Worm (Caenorhabditis elegans) whole organism, early embryonic: Measurements from ENCODE around the gene Y59H11AM.1.

Experiments
- B0310.2 ChIP-seq: sonication (generic microtip); optimal IDR thresholded peaks from 2 replicates; lab custom pipeline; 2016; ENCODE audit warnings: mild to moderate bottlenecking, missing genetic modification characterization, missing compliant biosample characterization
- F13C5.2 ChIP-seq: sonication (generic microtip); optimal IDR thresholded peaks from 2 replicates; lab custom pipeline; 2017; ENCODE audit warnings: mild to moderate bottlenecking, missing genetic modification characterization, inconsistent platforms, missing compliant biosample characterization
- aly-1 ChIP-seq: sonication (generic microtip); optimal IDR thresholded peaks from 2 replicates; lab custom pipeline; 2016; ENCODE audit warnings: missing genetic modification characterization, missing compliant biosample characterization
- ama-1 ChIP-seq: fragments of 150-350 bp; optimal IDR thresholded peaks from 2 replicates; lab custom pipeline; 2014
- ceh-13 ChIP-seq: fragments of 200-800 bp; sonication (Bioruptor generic); optimal IDR thresholded peaks from 2 replicates; lab custom pipeline; 2018; ENCODE audit warnings: mild to moderate bottlenecking, missing genetic modification characterization, missing compliant biosample characterization
- ceh-36 ChIP-seq: sonication (generic microtip); optimal IDR thresholded peaks from 2 replicates; lab custom pipeline; 2016; ENCODE audit warnings: missing genetic modification characterization, inconsistent platforms, missing compliant biosample characterization
- ets-7 ChIP-seq: sonication (generic microtip); optimal IDR thresholded peaks from 2 replicates; lab custom pipeline; 2016; ENCODE audit warnings: missing genotype, missing genetic modification characterization, missing compliant biosample characterization
- flt-1 ChIP-seq: fragments of 200-800 bp; sonication (Bioruptor generic); IDR thresholded peaks from 2 replicates; pipeline ENCODE4 v1.3.6; 2022; ENCODE audit warnings: missing genetic modification characterization, missing compliant biosample characterization
- hmbx-1 ChIP-seq: sonication (generic microtip); optimal IDR thresholded peaks from 2 replicates; lab custom pipeline; 2016; ENCODE audit warnings: mild to moderate bottlenecking, missing genetic modification characterization, missing compliant biosample characterization
- hmg-4 ChIP-seq: fragments of 200-800 bp; sonication (Bioruptor generic); optimal IDR thresholded peaks from 2 replicates; lab custom pipeline; 2018; ENCODE audit warnings: mild to moderate bottlenecking, missing genetic modification characterization, missing compliant biosample characterization
- hnd-1 ChIP-seq: sonication (generic microtip); optimal IDR thresholded peaks from 2 replicates; lab custom pipeline; 2016; ENCODE audit warnings: missing genetic modification characterization, missing compliant biosample characterization
- pes-1 ChIP-seq: fragments of 200-800 bp; sonication (Bioruptor generic); IDR thresholded peaks from 2 replicates; pipeline ENCODE4 v1.3.6; 2022; ENCODE audit warnings: missing genetic modification reagents, missing genetic modification characterization, missing compliant biosample characterization
- scrt-1 ChIP-seq: fragments of 200-800 bp; sonication (Bioruptor generic); IDR thresholded peaks from 2 replicates; pipeline ENCODE4 v1.3.6; 2022; ENCODE audit warnings: missing genetic modification characterization, missing compliant biosample characterization
- sea-1 ChIP-seq: fragments of 200-800 bp; sonication (Bioruptor generic); conservative IDR thresholded peaks from 2 replicates; pipeline ENCODE4 v1.3.6; 2022; ENCODE audit warnings: missing genetic modification characterization, missing compliant biosample characterization
- tbx-11 ChIP-seq: fragments of 200-800 bp; sonication (Bioruptor generic); IDR thresholded peaks from 2 replicates; pipeline ENCODE4 v1.3.6; 2022; ENCODE audit warnings: missing genetic modification characterization, missing compliant biosample characterization
- tbx-37 ChIP-seq: fragments of 200-800 bp; sonication (Bioruptor generic); conservative IDR thresholded peaks from 2 replicates; pipeline ENCODE4 v1.3.6; 2022; ENCODE audit warnings: missing genetic modification reagents, missing genetic modification characterization, missing compliant biosample characterization
- tra-4 ChIP-seq: sonication (generic microtip); optimal IDR thresholded peaks from 2 replicates; lab custom pipeline; 2017; ENCODE audit warnings: missing genetic modification characterization, missing compliant biosample characterization

Y59H11AM.1 gene

DNA sequence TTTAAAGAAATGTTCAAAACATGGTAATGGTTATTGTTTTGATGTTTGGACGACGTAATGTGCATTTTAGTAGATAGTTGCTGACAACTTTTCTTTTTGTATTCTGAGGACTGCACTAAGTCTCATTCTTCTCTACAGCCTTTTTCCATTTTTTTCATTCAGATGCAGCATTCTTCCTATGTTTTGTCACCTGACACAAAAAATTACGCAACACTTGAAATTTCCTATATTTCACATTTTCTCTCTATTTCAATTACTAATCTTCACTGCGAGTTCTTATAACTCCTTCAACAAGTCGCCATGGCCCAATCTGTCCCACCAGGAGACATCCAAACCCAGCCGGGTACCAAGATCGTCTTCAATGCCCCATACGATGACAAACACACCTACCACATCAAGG lies at the start of gene Y59H11AM.1:
TSS of gene Y59H11AM.1 (plus strand) at position 301 of the 400 bp plus-strand sequence.
- no peak for TF ChIP-seq hmg-4 (GFP tag; lab: Kevin White, UChicago)
- no peak for TF ChIP-seq ama-1 (lab: Kevin White, UChicago)
- TF ChIP-seq F13C5.2 (tag; lab: Kevin White, UChicago) = no peak
- no peak for TF ChIP-seq scrt-1
- no peak for TF ChIP-seq hmbx-1 (tag; lab: Kevin White, UChicago)
- no peak for TF ChIP-seq aly-1 (tag; lab: Kevin White, UChicago)
- no peak for TF ChIP-seq ceh-13 (GFP tag; lab: Kevin White, UChicago)
- TF ChIP-seq tbx-11 (GFP tag; lab: Robert Waterston, UW) = no peak
- no peak for TF ChIP-seq tra-4 (tag; lab: Kevin White, UChicago)
- no peak for TF ChIP-seq pes-1
- TF ChIP-seq B0310.2 (tag; lab: Kevin White, UChicago) = no peak
- TF ChIP-seq ets-7 = no peak
- TF ChIP-seq sea-1 (GFP tag; lab: Robert Waterston, UW) = no peak
- TF ChIP-seq ceh-36 (tag; lab: Kevin White, UChicago) = no peak
- TF ChIP-seq hnd-1 = no peak
- TF ChIP-seq tbx-37 = no peak
- TF ChIP-seq flt-1 (GFP tag; lab: Robert Waterston, UW) = no peak

DNA sequence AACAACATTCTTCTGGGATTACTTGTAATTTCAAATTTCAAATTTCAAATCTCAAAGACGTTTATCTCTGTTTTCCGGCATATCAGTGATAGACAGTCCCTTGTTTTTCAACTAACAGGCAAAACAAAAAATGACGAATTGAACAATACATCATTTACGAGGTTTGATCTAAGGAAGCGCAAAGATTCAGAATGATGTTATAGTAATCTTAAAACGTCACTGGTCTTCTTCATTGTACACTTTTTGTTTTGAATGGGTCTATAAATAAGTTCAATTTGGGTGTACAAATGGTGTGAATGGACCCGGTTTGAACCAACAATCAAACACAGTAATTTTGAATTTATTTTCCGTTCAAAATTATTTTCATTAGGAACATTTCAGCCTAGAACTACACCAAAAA lies 47.3 kb upstream of the Y59H11AM.1 start:
- TF ChIP-seq B0310.2 (tag; lab: Kevin White, UChicago) (no peak), hnd-1 (no peak), sea-1 (GFP tag; lab: Robert Waterston, UW) (no peak), F13C5.2 (tag; lab: Kevin White, UChicago) (no peak), flt-1 (GFP tag; lab: Robert Waterston, UW) (no peak), scrt-1 (no peak), ama-1 (lab: Kevin White, UChicago) (no peak), tra-4 (tag; lab: Kevin White, UChicago) (no peak), ceh-36 (tag; lab: Kevin White, UChicago) (no peak)

DNA sequence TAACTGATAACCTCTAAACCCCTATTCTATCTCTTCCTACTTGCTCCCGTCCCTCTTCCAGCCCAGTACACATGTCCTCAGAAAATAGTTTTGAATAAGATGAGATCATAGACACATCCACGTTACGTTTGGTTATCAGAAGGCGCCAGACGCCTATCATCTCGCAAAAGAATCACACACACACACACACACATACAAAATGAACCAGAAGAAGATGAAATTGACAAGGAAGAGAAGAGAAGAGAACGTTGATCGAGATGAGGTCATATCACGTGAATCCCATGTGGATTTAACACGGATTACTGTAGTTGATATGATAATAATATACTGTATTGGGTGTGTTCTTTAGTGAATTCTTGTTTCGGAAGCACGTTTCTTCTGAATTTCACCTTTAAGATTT lies 45.2 kb upstream of the Y59H11AM.1 start:
- no peak for TF ChIP-seq hnd-1
- TF ChIP-seq pes-1 = no peak
- no peak for TF ChIP-seq ets-7
- TF ChIP-seq ceh-36 (tag; lab: Kevin White, UChicago) = no peak

DNA sequence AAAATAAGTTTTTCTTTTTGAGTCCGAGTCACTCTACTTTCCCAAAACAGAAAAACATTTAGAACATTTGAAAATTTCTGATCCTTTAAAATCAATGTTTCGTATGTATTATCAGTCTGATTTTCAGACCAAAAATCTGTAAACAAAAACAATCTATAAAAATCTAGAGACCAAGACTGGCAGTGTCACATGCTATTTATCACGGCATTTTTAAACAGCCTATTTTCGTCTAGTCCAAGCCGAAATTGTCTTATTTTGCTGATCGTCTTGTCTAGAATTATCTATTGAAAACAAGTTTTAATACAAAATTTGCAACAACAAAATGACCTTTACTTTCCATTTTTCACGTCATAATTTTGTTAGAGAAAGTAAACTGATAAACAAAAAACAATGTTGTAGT lies 44.7 kb upstream of the Y59H11AM.1 start:
- TF ChIP-seq aly-1 (tag; lab: Kevin White, UChicago) (no peak), ceh-13 (GFP tag; lab: Kevin White, UChicago) (no peak), tbx-37 (no peak), pes-1 (no peak), B0310.2 (tag; lab: Kevin White, UChicago) (no peak), ceh-36 (tag; lab: Kevin White, UChicago) (no peak), tra-4 (tag; lab: Kevin White, UChicago) (no peak), scrt-1 (no peak), tbx-11 (GFP tag; lab: Robert Waterston, UW) (no peak), ama-1 (lab: Kevin White, UChicago) (no peak), hmbx-1 (tag; lab: Kevin White, UChicago) (no peak), sea-1 (GFP tag; lab: Robert Waterston, UW) (no peak), F13C5.2 (tag; lab: Kevin White, UChicago) (no peak)

DNA sequence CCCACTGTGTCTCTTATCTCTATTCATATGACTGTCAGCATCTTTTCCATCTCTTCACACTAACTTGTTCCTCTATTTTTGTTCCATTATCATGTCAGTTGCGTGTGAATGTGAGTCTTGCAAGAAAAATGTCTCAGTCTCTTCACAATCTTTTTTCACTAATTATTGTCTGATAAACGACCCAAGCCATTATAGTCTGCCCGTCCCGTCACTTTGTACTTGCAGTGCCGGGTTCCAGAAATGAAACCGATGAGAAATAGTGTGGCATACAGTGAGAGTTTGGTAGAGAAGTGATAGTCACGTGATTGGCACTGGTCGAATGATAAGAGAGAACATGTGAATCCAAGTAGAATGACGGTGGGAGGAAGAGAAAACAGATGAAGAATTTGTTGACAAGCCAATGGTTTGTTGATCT lies 43.6 kb upstream of the Y59H11AM.1 start:
- TF ChIP-seq hmg-4 (GFP tag; lab: Kevin White, UChicago) (no peak), hmbx-1 (tag; lab: Kevin White, UChicago) (no peak)

DNA sequence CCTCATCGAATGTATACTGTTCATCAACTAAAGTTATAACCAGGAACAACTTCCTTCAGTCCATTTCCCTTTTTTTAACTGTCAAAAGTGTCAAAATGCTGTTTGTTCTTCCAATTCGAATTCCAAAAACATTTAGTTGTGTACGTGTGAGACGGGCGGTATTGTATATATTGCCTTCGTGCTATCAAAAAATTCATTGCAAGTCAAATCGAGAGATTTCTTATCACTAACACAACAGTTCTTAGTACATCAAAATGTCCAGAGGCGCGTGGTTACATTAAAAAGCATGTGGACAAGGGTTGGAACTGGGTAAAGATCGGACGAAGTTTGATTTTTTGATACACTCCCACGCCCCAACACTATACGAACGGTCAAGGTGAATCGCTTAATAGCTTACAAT lies 42.9 kb upstream of the Y59H11AM.1 start:
- TF ChIP-seq hmbx-1 (tag; lab: Kevin White, UChicago) = no peak
- no peak for TF ChIP-seq F13C5.2 (tag; lab: Kevin White, UChicago)
- TF ChIP-seq flt-1 (GFP tag; lab: Robert Waterston, UW) = no peak
- TF ChIP-seq ceh-36 (tag; lab: Kevin White, UChicago) = no peak
- no peak for TF ChIP-seq tra-4 (tag; lab: Kevin White, UChicago)
- TF ChIP-seq ceh-13 (GFP tag; lab: Kevin White, UChicago) = no peak
- TF ChIP-seq B0310.2 (tag; lab: Kevin White, UChicago) = no peak
- TF ChIP-seq tbx-11 (GFP tag; lab: Robert Waterston, UW) = no peak
- no peak for TF ChIP-seq hnd-1
- TF ChIP-seq ama-1 (lab: Kevin White, UChicago) = no peak
- TF ChIP-seq pes-1 = no peak
- TF ChIP-seq ets-7 = no peak
- TF ChIP-seq scrt-1 = no peak
- no peak for TF ChIP-seq hmg-4 (GFP tag; lab: Kevin White, UChicago)
- no peak for TF ChIP-seq tbx-37
- TF ChIP-seq aly-1 (tag; lab: Kevin White, UChicago) = no peak
- TF ChIP-seq sea-1 (GFP tag; lab: Robert Waterston, UW) = no peak

DNA sequence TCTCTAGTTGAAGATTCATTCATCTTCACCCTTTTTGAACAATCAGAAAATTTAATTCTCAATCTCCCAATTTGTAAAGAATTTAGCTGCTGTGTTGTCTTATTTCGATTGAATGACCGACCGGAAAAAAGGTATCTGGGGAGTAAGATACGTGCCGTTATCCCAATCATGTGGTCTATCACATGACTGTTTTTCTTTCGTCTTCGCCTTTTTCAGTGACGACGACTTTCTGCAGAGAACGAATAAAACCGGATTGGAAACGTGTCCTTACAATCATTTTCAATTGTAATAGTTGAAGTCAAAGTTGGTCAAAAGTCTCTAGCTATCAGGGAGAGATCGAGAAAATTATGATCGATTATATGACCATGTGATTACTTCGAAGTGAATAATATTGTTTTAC lies 42.2 kb upstream of the Y59H11AM.1 start:
- TF ChIP-seq ama-1 (lab: Kevin White, UChicago) (no peak), aly-1 (tag; lab: Kevin White, UChicago) (no peak), tbx-11 (GFP tag; lab: Robert Waterston, UW) (no peak), ceh-13 (GFP tag; lab: Kevin White, UChicago) (no peak), tra-4 (tag; lab: Kevin White, UChicago) (no peak), pes-1 (no peak)
